Fruit fly (Drosophila melanogaster): Measurements from ENCODE around the gene eyg.

Gene eyg

DNA sequence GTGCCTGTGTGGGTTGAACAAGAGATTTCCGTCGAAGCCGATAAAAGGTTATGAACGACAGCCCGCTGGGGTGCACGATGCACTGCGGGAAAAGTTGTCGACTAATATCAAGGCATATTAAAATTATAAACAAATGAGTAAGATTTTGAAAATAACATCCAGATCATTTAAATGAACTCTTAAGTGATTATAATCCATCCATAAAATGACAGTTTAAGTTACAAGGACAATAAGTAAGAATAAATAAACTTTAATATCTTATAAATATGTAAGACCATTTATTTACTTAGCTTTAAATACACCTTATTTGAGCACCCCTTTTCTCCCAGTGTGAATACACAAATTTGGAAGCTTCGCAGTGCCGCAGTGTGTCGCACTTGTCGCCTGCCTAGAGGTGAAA is 23.8 kb downstream of the eyg start (continued):
- no peak for TF ChIP-seq sna (GFP tag; IDR thresholded peaks at IDR 0.05; ENCODE audit: partially characterized antibody)
- TF ChIP-seq az2 (GFP tag; optimal IDR thresholded peaks at IDR 0.05), result no peak
- TF ChIP-seq CG4854 (GFP tag; optimal IDR thresholded peaks at IDR 0.05), result no peak
- TF ChIP-seq Dip3 (GFP tag; optimal IDR thresholded peaks at IDR 0.05), result no peak
- TF ChIP-seq wek (GFP tag; optimal IDR thresholded peaks at IDR 0.05), result no peak
- peak; percentile 17 for TF ChIP-seq CG12104 (GFP tag; optimal IDR thresholded peaks at IDR 0.05)
- TF ChIP-seq CG3838 (GFP tag; optimal IDR thresholded peaks at IDR 0.05), result no peak
- peak; percentile 67 for TF ChIP-seq CG15696 (tag; optimal IDR thresholded peaks at IDR 0.05)
- no peak for TF ChIP-seq pnt (GFP tag; optimal IDR thresholded peaks at IDR 0.05)
- peak; percentile 63 for TF ChIP-seq CG6254 (GFP tag; optimal IDR thresholded peaks at IDR 0.05)
- peak; percentile 19 for TF ChIP-seq sens (GFP tag)
- no peak for TF ChIP-seq CG1233 (GFP tag; optimal IDR thresholded peaks at IDR 0.05)
- 0 out of 2 replicates have a peak, but pooled peaks have one; percentile 35 for TF ChIP-seq ara (GFP tag; IDR thresholded peaks at IDR 0.05)
- TF ChIP-seq CG33557 (GFP tag; optimal IDR thresholded peaks at IDR 0.05), result peak; percentile 6
- no peak for TF ChIP-seq CG8478 (optimal IDR thresholded peaks at IDR 0.05)
- no peak for TF ChIP-seq pzg (GFP tag; optimal IDR thresholded peaks at IDR 0.05)
- TF ChIP-seq cas (GFP tag; IDR thresholded peaks at IDR 0.05), result no peak
- peak; percentile 83 for TF ChIP-seq CG10979 (tag; optimal IDR thresholded peaks at IDR 0.05)
- no peak for TF ChIP-seq CG33213 (GFP tag; optimal IDR thresholded peaks at IDR 0.05)
- peak; percentile 14 for TF ChIP-seq CG4820 (GFP tag; optimal IDR thresholded peaks at IDR 0.05)
- TF ChIP-seq Dll (GFP tag; IDR thresholded peaks at IDR 0.05; ENCODE audit: partially characterized antibody), result no peak
- TF ChIP-seq CG14014 (GFP tag; IDR thresholded peaks at IDR 0.05), result no peak
- no peak for TF ChIP-seq h (optimal IDR thresholded peaks at IDR 0.05)
- TF ChIP-seq lola (GFP tag; optimal IDR thresholded peaks at IDR 0.05), result peak in 1 of 3 experiments; percentile 66
- peak; percentile 13 for TF ChIP-seq CG15479 (GFP tag; optimal IDR thresholded peaks at IDR 0.05)
- TF ChIP-seq Meics (GFP tag; optimal IDR thresholded peaks at IDR 0.05), result no peak
- TF ChIP-seq Sox100B (GFP tag; optimal IDR thresholded peaks at IDR 0.05), result peak; percentile 38
- TF ChIP-seq CG10462 (GFP tag; optimal IDR thresholded peaks at IDR 0.05), result no peak
- no peak for TF ChIP-seq TFAM (GFP tag; optimal IDR thresholded peaks at IDR 0.05)
- TF ChIP-seq CG31441 (GFP tag; IDR thresholded peaks at IDR 0.05), result 0 out of 2 replicates have a peak, but pooled peaks have one; percentile 39
- TF ChIP-seq CG18262 (tag; optimal IDR thresholded peaks at IDR 0.05), result peak; percentile 62
- TF ChIP-seq CG17328 (GFP tag; IDR thresholded peaks at IDR 0.05), result peak; percentile 26; the same call in 1 of the 2 replicates
- peak; percentile 69 for TF ChIP-seq CG2712 (tag; optimal IDR thresholded peaks at IDR 0.05)
- TF ChIP-seq CG6765 (GFP tag; optimal IDR thresholded peaks at IDR 0.05), result no peak
- TF ChIP-seq Ssrp (tag; optimal IDR thresholded peaks at IDR 0.05), result peak; percentile 21
- no peak for TF ChIP-seq hb (GFP tag; IDR thresholded peaks at IDR 0.05; ENCODE audit: partially characterized antibody)
- peak; percentile 59 for TF ChIP-seq phol (tag; optimal IDR thresholded peaks at IDR 0.05)
- peak; percentile 33 for TF ChIP-seq nmo (GFP tag; optimal IDR thresholded peaks at IDR 0.05)
- peak; percentile 36 for TF ChIP-seq CG12391 (tag; optimal IDR thresholded peaks at IDR 0.05)
- TF ChIP-seq CG5180 (GFP tag; optimal IDR thresholded peaks at IDR 0.05), result no peak
- TF ChIP-seq trh (GFP tag; optimal IDR thresholded peaks at IDR 0.05), result no peak
- TF ChIP-seq CG43689 (GFP tag; IDR thresholded peaks at IDR 0.05), result no peak
- TF ChIP-seq CG17829 (tag; optimal IDR thresholded peaks at IDR 0.05), result peak; percentile 33
- no peak for TF ChIP-seq pros (GFP tag; optimal IDR thresholded peaks at IDR 0.05)
- no peak for TF ChIP-seq CG17612 (GFP tag; IDR thresholded peaks at IDR 0.05)
- TF ChIP-seq CG10267 (tag; optimal IDR thresholded peaks at IDR 0.05), result peak; percentile 64
- TF ChIP-seq CG9727 (GFP tag; optimal IDR thresholded peaks at IDR 0.05), result peak; percentile 61
- peak; percentile 7 for TF ChIP-seq grau (tag; optimal IDR thresholded peaks at IDR 0.05)
- TF ChIP-seq CG16815 (GFP tag; optimal IDR thresholded peaks at IDR 0.05), result peak; percentile 21
- TF ChIP-seq chif (GFP tag; optimal IDR thresholded peaks at IDR 0.05), result no peak
